1 worm cellular context compared by ENCODE assay signal in the genomic region with DNA sequence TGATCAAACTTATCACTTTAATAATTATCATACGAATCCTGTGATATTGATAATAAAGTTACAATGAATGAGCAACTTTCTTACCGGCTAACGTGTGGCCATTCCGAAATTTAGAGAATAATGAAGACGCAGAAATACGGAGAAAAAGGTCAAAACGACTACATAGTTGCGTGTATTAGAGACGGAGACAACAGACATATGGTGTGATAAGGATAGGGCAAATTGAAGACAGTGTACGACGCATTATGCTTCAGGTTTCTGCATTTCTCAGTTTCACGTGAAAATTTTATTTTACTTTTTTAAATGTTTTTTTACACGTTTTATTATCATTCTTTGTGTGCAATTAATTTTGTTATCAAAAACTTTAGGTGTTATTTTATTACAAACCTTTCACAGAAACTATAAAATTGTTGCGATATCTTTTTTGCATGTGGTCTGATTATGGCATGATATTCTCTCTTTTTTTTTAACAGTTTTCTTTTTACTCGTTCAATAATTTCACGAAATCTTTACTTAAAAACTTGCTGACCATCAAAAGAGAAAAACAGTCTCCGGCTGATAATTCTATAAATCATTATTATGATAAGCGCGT.
TF ChIP-seq lines count a peak whose summit lies in the region.

A gene (plus strand): TSS at position 542 of the 592 bp plus-strand sequence.

TF ChIP-seq in whole organism, L4 larva, 104 proteins besides CTCF, POLR2A, EP300 and RAD21 (continued from another document):
- TF ChIP-seq pqm-1 (tag; optimal IDR thresholded peaks at IDR 0.05; lab: Kevin White, UChicago) = peak; percentile 0
- TF ChIP-seq ces-1 (GFP tag; optimal IDR thresholded peaks at IDR 0.05; lab: Kevin White, UChicago) = no peak
- no peak for TF ChIP-seq nhr-25 (tag; optimal IDR thresholded peaks at IDR 0.05; lab: Kevin White, UChicago; ENCODE audit: borderline replicate concordance, insufficient read depth)
- no peak for TF ChIP-seq Y105C5A.15 (GFP tag; IDR thresholded peaks at IDR 0.05; lab: Robert Waterston, UW)
- TF ChIP-seq lir-3 (tag; optimal IDR thresholded peaks at IDR 0.05; lab: Kevin White, UChicago) = no peak
- TF ChIP-seq Y48G9A.11 (GFP tag; IDR thresholded peaks at IDR 0.05; lab: Robert Waterston, UW) = no peak
- no peak for TF ChIP-seq mxl-3 (GFP tag; optimal IDR thresholded peaks at IDR 0.05; lab: Kevin White, UChicago)
- TF ChIP-seq nhr-28 (tag; optimal IDR thresholded peaks at IDR 0.05; lab: Kevin White, UChicago) = peak; percentile 59
- TF ChIP-seq ctbp-1 (GFP tag; IDR thresholded peaks at IDR 0.05; lab: Robert Waterston, UW) = no peak
- no peak for TF ChIP-seq nhr-48 (tag; optimal IDR thresholded peaks at IDR 0.05; lab: Kevin White, UChicago)
- TF ChIP-seq egl-27 (tag; optimal IDR thresholded peaks at IDR 0.05; lab: Kevin White, UChicago) = no peak
- no peak for TF ChIP-seq nhr-76 (tag; optimal IDR thresholded peaks at IDR 0.05; lab: Kevin White, UChicago)
- peak; percentile 25 for TF ChIP-seq hlh-11 (tag; optimal IDR thresholded peaks at IDR 0.05; lab: Kevin White, UChicago)
- TF ChIP-seq lin-1 (GFP tag; IDR thresholded peaks at IDR 0.05; lab: Robert Waterston, UW) = no peak
- no peak for TF ChIP-seq spr-3 (GFP tag; optimal IDR thresholded peaks at IDR 0.05; lab: Kevin White, UChicago)
- TF ChIP-seq mep-1 (tag; optimal IDR thresholded peaks at IDR 0.05; lab: Kevin White, UChicago) = no peak
- TF ChIP-seq php-3 (GFP tag; IDR thresholded peaks at IDR 0.05; lab: Robert Waterston, UW) = 0 out of 2 replicates have a peak, but pooled peaks have one; percentile 9
